Worm (Caenorhabditis elegans) whole organism, young adult: ENCODE results near the gene F26F4.12.

Experiments used
- F23B12.7 ChIP-seq: sonication (generic microtip); optimal IDR thresholded peaks from 2 replicates; lab custom pipeline; 2017; ENCODE audit warnings: missing genetic modification characterization, mild to moderate bottlenecking, missing compliant biosample characterization, antibody characterized with exemption, moderate library complexity; ENCODE audit not compliant: insufficient read depth
- F39B2.1 ChIP-seq: fragments of 200-800 bp; sonication (Bioruptor generic); IDR thresholded peaks from 2 replicates; pipeline ENCODE4 v1.3.6; 2022; ENCODE audit warnings: missing genetic modification reagents, missing genetic modification characterization, missing compliant biosample characterization
- F49E8.2 ChIP-seq: sonication (generic microtip); optimal IDR thresholded peaks from 3 replicates; lab custom pipeline; 2017; ENCODE audit warnings: missing genetic modification characterization, mild to moderate bottlenecking, missing compliant biosample characterization, antibody characterized with exemption, moderate library complexity; ENCODE audit not compliant: insufficient read depth
- F57A8.1 ChIP-seq: fragments of 200-800 bp; sonication (Bioruptor generic); optimal IDR thresholded peaks from 2 replicates; lab custom pipeline; 2018; ENCODE audit warnings: mild to moderate bottlenecking, missing genetic modification characterization, moderate library complexity, missing compliant biosample characterization
- F57C9.4 ChIP-seq: sonication (generic microtip); optimal IDR thresholded peaks from 2 replicates; lab custom pipeline; 2017; ENCODE audit warnings: mild to moderate bottlenecking, missing genetic modification characterization, missing compliant biosample characterization
- K12H6.12 ChIP-seq: fragments of 200-800 bp; sonication (Bioruptor generic); optimal IDR thresholded peaks from 2 replicates; lab custom pipeline; 2018; ENCODE audit warnings: mild to moderate bottlenecking, missing genetic modification characterization, missing compliant biosample characterization
- Y53F4B.3 ChIP-seq: fragments of 200-800 bp; sonication (Bioruptor generic); IDR thresholded peaks from 2 replicates; pipeline ENCODE4 v1.3.6; 2022; ENCODE audit warnings: missing genetic modification reagents, missing genetic modification characterization, missing compliant biosample characterization
- ZK185.1 ChIP-seq: sonication (generic microtip); optimal IDR thresholded peaks from 2 replicates; lab custom pipeline; 2016; ENCODE audit warnings: mild to moderate bottlenecking, missing genetic modification characterization, missing compliant biosample characterization; ENCODE audit not compliant: poor library complexity, severe bottlenecking
- aptf-3 ChIP-seq: fragments of 200-800 bp; sonication (Bioruptor generic); IDR thresholded peaks from 2 replicates; pipeline ENCODE4 v1.3.6; 2022; ENCODE audit warnings: missing genetic modification characterization, missing compliant biosample characterization
- attf-3 ChIP-seq: fragments of 200-800 bp; sonication (Bioruptor generic); conservative IDR thresholded peaks from 2 replicates; pipeline ENCODE4 v1.3.6; 2022; ENCODE audit warnings: missing genetic modification reagents, missing genetic modification characterization, missing compliant biosample characterization
- attf-5 ChIP-seq: fragments of 200-800 bp; sonication (Bioruptor generic); optimal IDR thresholded peaks from 2 replicates; lab custom pipeline; 2018; ENCODE audit warnings: mild to moderate bottlenecking, missing genetic modification characterization, missing compliant biosample characterization
- attf-6 ChIP-seq: fragments of 200-800 bp; sonication (Bioruptor generic); IDR thresholded peaks from 2 replicates; pipeline ENCODE4 v1.3.6; 2022; ENCODE audit warnings: missing genetic modification reagents, missing genetic modification characterization, missing compliant biosample characterization
- ccch-3 ChIP-seq: fragments of 200-800 bp; sonication (Bioruptor generic); optimal IDR thresholded peaks from 2 replicates; lab custom pipeline; 2018; ENCODE audit warnings: mild to moderate bottlenecking, missing genetic modification characterization, missing compliant biosample characterization
- cebp-1 ChIP-seq, 2 experiments: fragments of 200-800 bp in 1 of 2; sonication (Bioruptor generic) in 1 of 2; sonication (generic microtip) in 1 of 2; IDR thresholded peaks in 1 of 2; optimal IDR thresholded peaks in 1 of 2; 2 replicates each; pipeline versions ENCODE4 v1.3.6 to Lab custom; 2017 to 2022; ENCODE audit warnings: missing compliant biosample characterization in 2 of 2, missing genetic modification characterization in 2 of 2, mild to moderate bottlenecking in 1 of 2, missing genetic modification reagents in 1 of 2, moderate library complexity in 1 of 2
- ceh-27 ChIP-seq: fragments of 200-800 bp; sonication (Bioruptor generic); optimal IDR thresholded peaks from 2 replicates; lab custom pipeline; 2018; ENCODE audit warnings: mild to moderate bottlenecking, missing genetic modification characterization, moderate library complexity, missing compliant biosample characterization
- chd-7 ChIP-seq: sonication (generic microtip); optimal IDR thresholded peaks from 2 replicates; lab custom pipeline; 2016; ENCODE audit warnings: mild to moderate bottlenecking, missing genetic modification characterization, moderate library complexity, missing compliant biosample characterization
- die-1 ChIP-seq: sonication (generic microtip); optimal IDR thresholded peaks from 2 replicates; lab custom pipeline; 2016; ENCODE audit warnings: missing genotype, mild to moderate bottlenecking, missing genetic modification characterization, missing compliant biosample characterization
- efl-1 ChIP-seq: fragments of 150-350 bp; optimal IDR thresholded peaks from 2 replicates; lab custom pipeline; 2014; ENCODE audit warnings: missing biosample characterization, missing genetic modification reagents, missing genetic modification characterization
- egl-44 ChIP-seq: fragments of 200-800 bp; sonication (Bioruptor generic); IDR thresholded peaks from 2 replicates; pipeline ENCODE4 v1.3.6; 2022; ENCODE audit warnings: missing genetic modification reagents, missing genetic modification characterization, missing compliant biosample characterization
- ets-4 ChIP-seq: fragments of 200-800 bp; sonication (Bioruptor generic); optimal IDR thresholded peaks from 2 replicates; lab custom pipeline; 2018; ENCODE audit warnings: mild to moderate bottlenecking, missing genetic modification characterization, missing compliant biosample characterization
- hlh-12 ChIP-seq: sonication (generic microtip); optimal IDR thresholded peaks from 2 replicates; lab custom pipeline; 2016; ENCODE audit warnings: missing genetic modification characterization, missing compliant biosample characterization
- hmg-1.2 ChIP-seq: fragments of 200-800 bp; sonication (Bioruptor generic); IDR thresholded peaks from 2 replicates; pipeline ENCODE4 v1.3.6; 2022; ENCODE audit warnings: missing genetic modification reagents, missing genetic modification characterization, missing compliant biosample characterization
- let-607 ChIP-seq, 2 experiments: fragments of 200-800 bp in 1 of 2; sonication (Bioruptor generic) in 1 of 2; sonication (generic microtip) in 1 of 2; optimal IDR thresholded peaks; 2 replicates each; lab custom pipeline; 2016 to 2018; ENCODE audit warnings: mild to moderate bottlenecking in 2 of 2, missing compliant biosample characterization in 2 of 2, missing genetic modification characterization in 2 of 2, moderate library complexity in 2 of 2, missing genotype in 1 of 2
- lin-40 ChIP-seq: sonication (generic microtip); optimal IDR thresholded peaks from 2 replicates; lab custom pipeline; 2016; ENCODE audit warnings: missing genetic modification characterization, mild to moderate bottlenecking, missing compliant biosample characterization, missing genotype, missing genetic modification reagents
- lin-54 ChIP-seq: fragments of 200-800 bp; sonication (Bioruptor generic); optimal IDR thresholded peaks from 2 replicates; lab custom pipeline; 2018; ENCODE audit warnings: mild to moderate bottlenecking, missing genetic modification characterization, missing compliant biosample characterization
- madf-6 ChIP-seq: fragments of 200-800 bp; sonication (Bioruptor generic); IDR thresholded peaks from 2 replicates; pipeline ENCODE4 v1.3.6; 2022; ENCODE audit warnings: missing genetic modification reagents, missing genetic modification characterization, missing compliant biosample characterization
- pha-4 ChIP-seq: fragments of 150-350 bp; sonication (generic microtip); optimal IDR thresholded peaks from 2 replicates; lab custom pipeline; 2014; ENCODE audit warnings: missing biosample characterization, missing genetic modification reagents, missing genetic modification characterization
- sea-2 ChIP-seq: fragments of 200-800 bp; sonication (Bioruptor generic); IDR thresholded peaks from 2 replicates; pipeline ENCODE4 v1.3.6; 2022; ENCODE audit warnings: missing genetic modification characterization, missing compliant biosample characterization
- ztf-26 ChIP-seq: sonication (generic microtip); optimal IDR thresholded peaks from 2 replicates; lab custom pipeline; 2017; ENCODE audit warnings: missing genetic modification characterization, missing compliant biosample characterization

The F26F4.12 gene

ce11 chrIII:4873395-4873794 is 36.4 kb downstream of the F26F4.12 start (continued):
- no peak for TF ChIP-seq let-607 (tag; optimal IDR thresholded peaks at IDR 0.05; lab: Kevin White, UChicago)
- TF ChIP-seq hlh-12, result no peak
- TF ChIP-seq efl-1, result no peak
- no peak for TF ChIP-seq attf-5
- TF ChIP-seq F39B2.1 (GFP tag; lab: Robert Waterston, UW), result no peak
- TF ChIP-seq, all 124 proteins: peak for 0

ce11 chrIII:4870478-4870877 is 39.4 kb downstream of the F26F4.12 start, which contains the start of gene gipc-1:
Gene gipc-1 (plus strand): TSS chrIII:4870778.
- TF ChIP-seq F57A8.1 (GFP tag; lab: Kevin White, UChicago) (no peak), ets-4 (GFP tag; lab: Kevin White, UChicago) (no peak), K12H6.12 (no peak)

ce11 chrIII:4868643-4869042 is 41.2 kb downstream of the F26F4.12 start, which contains the start of the genes msd-4 and C35D10.3:
Gene msd-4 (minus strand): TSS chrIII:4868743.
Gene C35D10.3 (plus strand): TSS chrIII:4868921.
- TF ChIP-seq aptf-3 (GFP tag; lab: Robert Waterston, UW) (no peak), attf-3 (GFP tag; lab: Robert Waterston, UW) (no peak), attf-6 (GFP tag; lab: Robert Waterston, UW) (no peak), ceh-27 (GFP tag; lab: Kevin White, UChicago) (no peak), ZK185.1 (tag; lab: Kevin White, UChicago) (no peak), ztf-26 (tag; lab: Kevin White, UChicago) (no peak), lin-54 (no peak), sea-2 (GFP tag; lab: Robert Waterston, UW) (no peak), F49E8.2 (tag; lab: Kevin White, UChicago) (no peak), egl-44 (no peak)

- no peak for TF ChIP-seq ZK185.1 (tag; lab: Kevin White, UChicago)
- no peak for TF ChIP-seq madf-6 (GFP tag; lab: Robert Waterston, UW)
- no peak for TF ChIP-seq hmg-1.2 (GFP tag; lab: Robert Waterston, UW)
Measured at ce11 chrIII:4866762-4867161, 43.1 kb downstream of the F26F4.12 start, which contains the start of gene C35D10.17. Gene C35D10.17 (plus strand): TSS chrIII:4867062.

ce11 chrIII:4863127-4863526 is 46.7 kb downstream of the F26F4.12 start, which contains the start of gene coq-8:
Gene coq-8 (plus strand): TSS chrIII:4863427.
- no peak for TF ChIP-seq chd-7
- TF ChIP-seq Y53F4B.3 (GFP tag; lab: Robert Waterston, UW), result no peak
- TF ChIP-seq F23B12.7 (tag; lab: Kevin White, UChicago), result no peak
- no peak for TF ChIP-seq lin-40
- TF ChIP-seq ccch-3 (GFP tag; lab: Kevin White, UChicago), result no peak
- TF ChIP-seq cebp-1 (GFP tag; IDR thresholded peaks at IDR 0.05; lab: Robert Waterston, UW), result no peak
- no peak for TF ChIP-seq cebp-1 (tag; optimal IDR thresholded peaks at IDR 0.05; lab: Kevin White, UChicago)
- TF ChIP-seq F57C9.4 (tag; lab: Kevin White, UChicago), result no peak
- TF ChIP-seq pha-4 (tag; lab: Kevin White, UChicago), result no peak
- no peak for TF ChIP-seq die-1
- TF ChIP-seq, all 124 proteins: peak for 0
